Fruit fly (Drosophila melanogaster): Measurements from ENCODE around the gene spn-D.

The spn-D gene

DNA sequence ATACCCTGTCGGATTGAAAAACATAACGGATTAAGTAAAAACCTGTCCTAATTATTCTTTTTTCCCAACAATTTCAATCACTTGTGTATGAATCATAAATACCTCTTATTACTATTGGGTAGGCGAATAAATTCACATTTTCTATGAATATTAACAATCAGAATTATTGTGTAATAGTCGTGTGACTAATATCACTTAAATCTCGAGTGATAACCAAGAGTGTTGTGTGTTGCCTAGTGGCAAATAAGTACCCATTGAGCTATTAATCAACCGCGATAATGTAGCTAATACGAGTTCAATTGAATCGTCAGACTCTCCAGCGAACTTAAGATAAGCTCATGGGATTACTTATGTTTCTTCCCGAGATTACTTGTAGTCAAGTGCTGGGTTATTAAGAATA, 5.6 kb upstream of the spn-D start:
- TF ChIP-seq D19B (GFP tag; optimal IDR thresholded peaks at IDR 0.05) = peak; percentile 64
- TF ChIP-seq Abd-B (GFP tag; optimal IDR thresholded peaks at IDR 0.05) = no peak
- TF ChIP-seq fd64A (GFP tag; optimal IDR thresholded peaks at IDR 0.05) = no peak
- TF ChIP-seq CG1792 (GFP tag; optimal IDR thresholded peaks at IDR 0.05) = no peak
- TF ChIP-seq Pdp1 (GFP tag; optimal IDR thresholded peaks at IDR 0.05) = peak in 1 of 2 experiments; percentile 69
- TF ChIP-seq D19A (tag; optimal IDR thresholded peaks at IDR 0.05) = no peak
- TF ChIP-seq CG10209 (GFP tag; optimal IDR thresholded peaks at IDR 0.05) = no peak
- no peak for TF ChIP-seq Oaz (GFP tag; IDR thresholded peaks at IDR 0.05)
- TF ChIP-seq kni (GFP tag; optimal IDR thresholded peaks at IDR 0.05) = no peak
- TF ChIP-seq CG34376 (GFP tag; optimal IDR thresholded peaks at IDR 0.05) = peak; percentile 1
- peak; percentile 5 for TF ChIP-seq gro (GFP tag; optimal IDR thresholded peaks at IDR 0.05)
- no peak for TF ChIP-seq sr (GFP tag; IDR thresholded peaks at IDR 0.05)
- no peak for TF ChIP-seq CG17361 (GFP tag; IDR thresholded peaks at IDR 0.05)
- no peak for TF ChIP-seq wdn (GFP tag; IDR thresholded peaks at IDR 0.05)
- TF ChIP-seq CG4404 (GFP tag; IDR thresholded peaks at IDR 0.05) = no peak
- no peak for TF ChIP-seq CG30020 (tag; optimal IDR thresholded peaks at IDR 0.05)
- TF ChIP-seq pros (GFP tag; optimal IDR thresholded peaks at IDR 0.05) = no peak
- peak; percentile 82 for TF ChIP-seq exex (tag; optimal IDR thresholded peaks at IDR 0.05)
- TF ChIP-seq CG1529 (GFP tag; optimal IDR thresholded peaks at IDR 0.05) = no peak
- no peak for TF ChIP-seq CG6765 (GFP tag; optimal IDR thresholded peaks at IDR 0.05)

DNA sequence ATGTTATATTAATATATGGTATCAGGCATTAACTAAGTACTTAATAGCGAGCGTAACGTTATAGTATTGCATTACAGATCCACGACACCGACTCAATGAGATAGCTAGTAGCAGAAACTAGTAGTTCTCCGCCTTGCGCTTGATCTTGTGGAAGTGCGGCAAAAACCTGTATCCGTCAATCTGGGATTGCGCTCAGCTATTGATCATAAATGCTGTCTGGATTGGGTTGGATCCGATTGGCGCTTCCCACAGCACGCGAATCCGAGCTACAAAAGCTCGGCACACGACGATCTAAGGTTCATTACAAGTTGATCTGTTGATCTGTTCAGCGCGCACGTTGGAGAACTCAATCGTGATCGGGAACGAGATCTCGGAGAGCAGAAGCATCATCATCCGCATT, 4.7 kb upstream of the spn-D start, which contains the start of gene CG5909:
Gene CG5909 (plus strand): TSS at position 301 of the 400 bp plus-strand sequence.
- TF ChIP-seq pum (GFP tag; optimal IDR thresholded peaks at IDR 0.05) (no peak), CG12744 (GFP tag; optimal IDR thresholded peaks at IDR 0.05) (no peak)

DNA sequence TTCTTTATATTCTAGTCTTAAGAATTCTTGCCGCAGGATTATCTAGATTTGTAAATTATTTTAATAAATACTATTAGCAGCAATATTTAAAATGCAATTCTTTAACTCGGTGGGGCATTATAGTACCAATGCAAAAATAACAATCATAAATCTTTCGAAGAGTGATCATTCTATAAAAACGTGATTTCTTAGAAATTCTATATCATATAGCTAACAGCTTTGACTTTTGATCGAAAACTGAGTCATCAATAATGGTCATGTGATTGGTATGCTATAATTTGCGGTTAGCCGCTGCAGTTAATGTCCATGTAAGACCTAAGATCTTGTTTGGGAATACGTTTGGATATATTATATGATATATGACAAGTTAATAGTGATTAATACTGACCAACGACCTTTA, 2.7 kb upstream of the spn-D start, which contains the start of gene ppk31:
Gene ppk31 (plus strand): TSS at position 301 of the 400 bp plus-strand sequence.
- TF ChIP-seq nau (GFP tag; optimal IDR thresholded peaks at IDR 0.05) = no peak
- TF ChIP-seq slp2 (GFP tag; optimal IDR thresholded peaks at IDR 0.05) = no peak
- TF ChIP-seq eyg (GFP tag; optimal IDR thresholded peaks at IDR 0.05) = no peak
- TF ChIP-seq phol (tag; optimal IDR thresholded peaks at IDR 0.05) = no peak
- no peak for TF ChIP-seq repo (GFP tag; optimal IDR thresholded peaks at IDR 0.05)
- TF ChIP-seq Dad (GFP tag; optimal IDR thresholded peaks at IDR 0.05) = no peak
- TF ChIP-seq emc (GFP tag; optimal IDR thresholded peaks at IDR 0.05) = no peak
- no peak for TF ChIP-seq CrebB (tag; optimal IDR thresholded peaks at IDR 0.05)
- no peak for TF ChIP-seq CG9609 (GFP tag; optimal IDR thresholded peaks at IDR 0.05)
- TF ChIP-seq GATAe (GFP tag; conservative IDR thresholded peaks at IDR 0.05) = no peak
- no peak for TF ChIP-seq CG31388 (GFP tag; optimal IDR thresholded peaks at IDR 0.05)
- no peak for TF ChIP-seq tgo (GFP tag; IDR thresholded peaks at IDR 0.05)
- TF ChIP-seq CG7271 (tag; optimal IDR thresholded peaks at IDR 0.05) = no peak
- no peak for TF ChIP-seq hth (optimal IDR thresholded peaks at IDR 0.05)
- TF ChIP-seq pfk (GFP tag; optimal IDR thresholded peaks at IDR 0.05) = no peak
- no peak for TF ChIP-seq CG12744 (GFP tag; optimal IDR thresholded peaks at IDR 0.05)
- no peak for TF ChIP-seq HLH3B (GFP tag; IDR thresholded peaks at IDR 0.05)
- no peak for TF ChIP-seq Dbx (GFP tag; IDR thresholded peaks at IDR 0.05)

Measured in whole organism, embryonic.